Worm (Caenorhabditis elegans) whole organism, L2 larva: ENCODE results near the gene dpf-2.

Experiments used
- C34F6.9 ChIP-seq: fragments of 150-350 bp; optimal IDR thresholded peaks from 2 replicates; lab custom pipeline; 2014; ENCODE audit warnings: missing biosample characterization, missing genetic modification characterization
- F13H6.1 ChIP-seq: sonication (generic microtip); optimal IDR thresholded peaks from 2 replicates; lab custom pipeline; 2016; ENCODE audit warnings: missing genetic modification characterization, missing compliant biosample characterization
- Y55F3AM.14 ChIP-seq: fragments of 200-800 bp; sonication (Bioruptor generic); optimal IDR thresholded peaks from 2 replicates; lab custom pipeline; 2018; ENCODE audit warnings: mild to moderate bottlenecking, missing genetic modification characterization, missing compliant biosample characterization
- aly-2 ChIP-seq: fragments of 150-350 bp; optimal IDR thresholded peaks from 2 replicates; lab custom pipeline; 2014; ENCODE audit warnings: missing biosample characterization, missing genetic modification characterization
- ama-1 ChIP-seq: fragments of 150-350 bp; optimal IDR thresholded peaks from 2 replicates; lab custom pipeline; 2018; ENCODE audit warnings: inconsistent platforms
- blmp-1 ChIP-seq: sonication (generic microtip); optimal IDR thresholded peaks from 2 replicates; lab custom pipeline; 2017; ENCODE audit warnings: missing genetic modification characterization, mild to moderate bottlenecking, missing compliant biosample characterization, antibody characterized with exemption, moderate library complexity; ENCODE audit not compliant: insufficient read depth
- ceh-16 ChIP-seq: fragments of 150-350 bp; optimal IDR thresholded peaks from 2 replicates; lab custom pipeline; 2014; ENCODE audit warnings: missing biosample characterization, missing genetic modification characterization
- ceh-82 ChIP-seq: fragments of 150-350 bp; optimal IDR thresholded peaks from 2 replicates; lab custom pipeline; 2014; ENCODE audit warnings: missing biosample characterization, missing genetic modification characterization
- elt-1 ChIP-seq: fragments of 150-350 bp; optimal IDR thresholded peaks from 2 replicates; lab custom pipeline; 2014; ENCODE audit warnings: missing biosample characterization, missing genetic modification characterization
- fos-1 ChIP-seq: fragments of 150-350 bp; optimal IDR thresholded peaks from 2 replicates; lab custom pipeline; 2014; ENCODE audit warnings: missing biosample characterization, missing genetic modification characterization
- lin-11 ChIP-seq: fragments of 150-350 bp; sonication (generic microtip); optimal IDR thresholded peaks from 2 replicates; lab custom pipeline; 2014; ENCODE audit warnings: missing biosample characterization, missing genetic modification characterization, inconsistent platforms, mixed read lengths
- lin-13 ChIP-seq: fragments of 150-350 bp; optimal IDR thresholded peaks from 2 replicates; lab custom pipeline; 2014; ENCODE audit warnings: missing biosample characterization, missing genetic modification reagents, missing genetic modification characterization
- lin-39 ChIP-seq: fragments of 150-350 bp; optimal IDR thresholded peaks from 2 replicates; lab custom pipeline; 2014; ENCODE audit warnings: missing biosample characterization, missing genetic modification reagents, missing genetic modification characterization
- mab-5 ChIP-seq: fragments of 150-350 bp; optimal IDR thresholded peaks from 2 replicates; lab custom pipeline; 2014; ENCODE audit warnings: missing biosample characterization, missing genetic modification characterization
- mdl-1 ChIP-seq, 2 experiments: fragments of 150-350 bp in 1 of 2; sonication (generic microtip) in 1 of 2; optimal IDR thresholded peaks; 2 replicates each; lab custom pipeline; 2017; ENCODE audit warnings: missing biosample characterization in 2 of 2, missing genetic modification characterization in 2 of 2
- nhr-10 ChIP-seq: sonication (generic microtip); optimal IDR thresholded peaks from 2 replicates; lab custom pipeline; 2017; ENCODE audit warnings: missing biosample characterization, missing genetic modification characterization
- nhr-11 ChIP-seq: fragments of 150-350 bp; optimal IDR thresholded peaks from 2 replicates; lab custom pipeline; 2014; ENCODE audit warnings: missing biosample characterization, missing genetic modification characterization
- nhr-12 ChIP-seq: fragments of 150-350 bp; optimal IDR thresholded peaks from 2 replicates; lab custom pipeline; 2014; ENCODE audit warnings: missing biosample characterization, missing genetic modification characterization
- nhr-21 ChIP-seq: fragments of 150-350 bp; optimal IDR thresholded peaks from 2 replicates; lab custom pipeline; 2014; ENCODE audit warnings: missing biosample characterization, missing genetic modification characterization
- nhr-23 ChIP-seq: fragments of 150-350 bp; optimal IDR thresholded peaks from 2 replicates; lab custom pipeline; 2014; ENCODE audit warnings: missing biosample characterization, missing genetic modification reagents, missing genetic modification characterization
- nhr-237 ChIP-seq: fragments of 150-350 bp; optimal IDR thresholded peaks from 2 replicates; lab custom pipeline; 2014; ENCODE audit warnings: missing biosample characterization, missing genetic modification characterization
- nhr-25 ChIP-seq: fragments of 150-350 bp; sonication (generic microtip); optimal IDR thresholded peaks from 3 replicates; lab custom pipeline; 2014; ENCODE audit warnings: missing biosample characterization, missing genetic modification characterization
- nhr-6 ChIP-seq: fragments of 150-350 bp; optimal IDR thresholded peaks from 2 replicates; lab custom pipeline; 2014; ENCODE audit warnings: missing biosample characterization, missing genetic modification characterization
- nhr-77 ChIP-seq: fragments of 150-350 bp; optimal IDR thresholded peaks from 2 replicates; lab custom pipeline; 2014; ENCODE audit warnings: missing biosample characterization, missing genetic modification characterization
- peb-1 ChIP-seq: fragments of 150-350 bp; optimal IDR thresholded peaks from 2 replicates; lab custom pipeline; 2014; ENCODE audit warnings: missing biosample characterization, missing genetic modification characterization
- sem-4 ChIP-seq: fragments of 150-350 bp; optimal IDR thresholded peaks from 2 replicates; lab custom pipeline; 2014; ENCODE audit warnings: missing biosample characterization, missing genetic modification reagents, missing genetic modification characterization
- sma-9 ChIP-seq, 2 experiments: fragments of 150-350 bp in 1 of 2; sonication (generic microtip) in 1 of 2; optimal IDR thresholded peaks; 2 replicates each; lab custom pipeline; 2014 to 2016; ENCODE audit warnings: missing genetic modification characterization in 2 of 2, mild to moderate bottlenecking in 1 of 2, missing biosample characterization in 1 of 2, missing compliant biosample characterization in 1 of 2, missing genetic modification reagents in 1 of 2, moderate library complexity in 1 of 2
- snpc-4 ChIP-seq: fragments of 150-350 bp; optimal IDR thresholded peaks from 2 replicates; lab custom pipeline; 2014; ENCODE audit warnings: missing biosample characterization, missing genetic modification characterization
- unc-55 ChIP-seq: fragments of 150-350 bp; sonication (generic microtip); optimal IDR thresholded peaks from 3 replicates; lab custom pipeline; 2014; ENCODE audit warnings: missing biosample characterization, missing genetic modification reagents, missing genetic modification characterization
- zag-1 ChIP-seq: fragments of 150-350 bp; optimal IDR thresholded peaks from 2 replicates; lab custom pipeline; 2014; ENCODE audit warnings: missing biosample characterization, missing genetic modification characterization
- ztf-1 ChIP-seq: fragments of 200-800 bp; sonication (Bioruptor generic); conservative IDR thresholded peaks from 2 replicates; pipeline ENCODE4 v1.3.6; 2022; ENCODE audit warnings: missing genetic modification characterization, missing compliant biosample characterization
- ztf-11 ChIP-seq: sonication (generic microtip); optimal IDR thresholded peaks from 2 replicates; lab custom pipeline; 2017; ENCODE audit warnings: missing biosample characterization, missing genetic modification characterization

Gene dpf-2

ce11 chrX:14861752-14862151 lies 30.1 kb downstream of the dpf-2 start, which contains the start of gene dmd-4:
Gene dmd-4 (minus strand): TSS chrX:14861852.
- TF ChIP-seq mdl-1 (tag; optimal IDR thresholded peaks at IDR 0.05; lab: Kevin White, UChicago) (no peak), sma-9 (GFP tag; optimal IDR thresholded peaks at IDR 0.05; lab: Kevin White, UChicago) (no peak), sma-9 (tag; optimal IDR thresholded peaks at IDR 0.05; lab: Kevin White, UChicago) (no peak), nhr-21 (tag; lab: Kevin White, UChicago) (no peak), lin-13 (GFP tag; lab: Kevin White, UChicago) (no peak), nhr-23 (tag; lab: Kevin White, UChicago) (no peak), unc-55 (GFP tag; lab: Kevin White, UChicago) (no peak), nhr-25 (tag; lab: Kevin White, UChicago) (no peak), mab-5 (tag; lab: Kevin White, UChicago) (no peak), ama-1 (no peak), aly-2 (tag; lab: Kevin White, UChicago) (no peak), ztf-1 (GFP tag; lab: Robert Waterston, UW) (no peak), lin-11 (tag; lab: Kevin White, UChicago) (no peak), nhr-237 (tag; lab: Kevin White, UChicago) (no peak), nhr-77 (tag; lab: Kevin White, UChicago) (no peak)

- no peak for TF ChIP-seq nhr-11 (tag; lab: Kevin White, UChicago)
- no peak for TF ChIP-seq nhr-21 (tag; lab: Kevin White, UChicago)
- TF ChIP-seq ama-1 = no peak
- no peak for TF ChIP-seq F13H6.1 (tag; lab: Kevin White, UChicago)
- no peak for TF ChIP-seq sma-9 (GFP tag; optimal IDR thresholded peaks at IDR 0.05; lab: Kevin White, UChicago)
- no peak for TF ChIP-seq sma-9 (tag; optimal IDR thresholded peaks at IDR 0.05; lab: Kevin White, UChicago)
- no peak for TF ChIP-seq elt-1
- no peak for TF ChIP-seq sem-4 (tag; lab: Kevin White, UChicago)
- no peak for TF ChIP-seq ceh-82 (tag; lab: Kevin White, UChicago)
- no peak for TF ChIP-seq nhr-10 (tag; lab: Kevin White, UChicago)
- TF ChIP-seq fos-1 = no peak
- no peak for TF ChIP-seq Y55F3AM.14 (GFP tag; lab: Kevin White, UChicago)
- TF ChIP-seq lin-39 (tag; lab: Kevin White, UChicago) = no peak
- TF ChIP-seq nhr-25 (tag; lab: Kevin White, UChicago) = no peak
- TF ChIP-seq C34F6.9 (tag; lab: Kevin White, UChicago) = no peak
- TF ChIP-seq ztf-11 (tag; lab: Kevin White, UChicago) = no peak
- no peak for TF ChIP-seq mab-5 (tag; lab: Kevin White, UChicago)
Measured at ce11 chrX:14865744-14866143, 34.1 kb downstream of the dpf-2 start, which contains the start of gene C27C12.3. Gene C27C12.3 (minus strand): TSS chrX:14865844.

ce11 chrX:14868200-14868599 lies 36.6 kb downstream of the dpf-2 start, which contains the start of gene F31F6.1:
Gene F31F6.1 (minus strand): TSS chrX:14868300.
- TF ChIP-seq ztf-1 (GFP tag; lab: Robert Waterston, UW) (no peak), snpc-4 (no peak), nhr-25 (tag; lab: Kevin White, UChicago) (no peak), nhr-237 (tag; lab: Kevin White, UChicago) (no peak), blmp-1 (tag; lab: Kevin White, UChicago) (no peak), nhr-6 (tag; lab: Kevin White, UChicago) (no peak), unc-55 (GFP tag; lab: Kevin White, UChicago) (no peak), sma-9 (GFP tag; optimal IDR thresholded peaks at IDR 0.05; lab: Kevin White, UChicago) (no peak), sma-9 (tag; optimal IDR thresholded peaks at IDR 0.05; lab: Kevin White, UChicago) (no peak), nhr-12 (tag; lab: Kevin White, UChicago) (no peak), ceh-16 (tag; lab: Kevin White, UChicago) (no peak)

- no peak for TF ChIP-seq lin-13 (GFP tag; lab: Kevin White, UChicago)
- TF ChIP-seq peb-1 (tag; lab: Kevin White, UChicago) = no peak
- no peak for TF ChIP-seq snpc-4
- TF ChIP-seq mdl-1 (tag; optimal IDR thresholded peaks at IDR 0.05; lab: Kevin White, UChicago) = no peak
- TF ChIP-seq nhr-6 (tag; lab: Kevin White, UChicago) = no peak
- no peak for TF ChIP-seq blmp-1 (tag; lab: Kevin White, UChicago)
- no peak for TF ChIP-seq zag-1 (tag; lab: Kevin White, UChicago)
Measured at ce11 chrX:14871780-14872179, 40.1 kb downstream of the dpf-2 start, which contains the start of gene F31F6.2. Gene F31F6.2 (minus strand): TSS chrX:14871880.
